Worm (Caenorhabditis elegans) whole organism, late embryonic: ENCODE measurements around the gene alh-3.

Experiments
- ceh-2 ChIP-seq: sonication (generic microtip); optimal IDR thresholded peaks from 2 replicates; lab custom pipeline; 2016; ENCODE audit warnings: missing genotype, missing genetic modification characterization, missing compliant biosample characterization
- fkh-10 ChIP-seq: fragments of 150-350 bp; optimal IDR thresholded peaks from 2 replicates; lab custom pipeline; 2014; ENCODE audit warnings: missing biosample characterization, missing genetic modification reagents, missing genetic modification characterization
- lin-11 ChIP-seq: fragments of 200-800 bp; sonication (Bioruptor generic); optimal IDR thresholded peaks from 2 replicates; lab custom pipeline; 2018; ENCODE audit warnings: mild to moderate bottlenecking, missing genetic modification characterization, missing compliant biosample characterization
- nhr-11 ChIP-seq: fragments of 150-350 bp; optimal IDR thresholded peaks from 2 replicates; lab custom pipeline; 2014; ENCODE audit warnings: missing biosample characterization, missing genetic modification characterization
- pag-3 ChIP-seq: sonication (generic microtip); optimal IDR thresholded peaks from 2 replicates; lab custom pipeline; 2016; ENCODE audit warnings: missing compliant biosample characterization, missing genetic modification characterization, borderline replicate concordance

ce11 chrIV:11063962-11064361 is 41.6 kb downstream of the alh-3 start, which contains the start of gene ttr-16:
- no peak for TF ChIP-seq ceh-2 (tag; lab: Kevin White, UChicago)
- no peak for TF ChIP-seq fkh-10
- TF ChIP-seq lin-11 (tag; lab: Kevin White, UChicago) = no peak
- TF ChIP-seq nhr-11 = no peak
- TF ChIP-seq pag-3 (tag; lab: Kevin White, UChicago) = no peak
